Fruit fly (Drosophila melanogaster) whole organism, embryonic: Measurements from ENCODE around the gene Rbfox1.

Experiments
- Atf6 ChIP-seq: fragments of 200-800 bp; sonication (Bioruptor generic); IDR thresholded peaks from 2 replicates; pipeline ENCODE4 v1.3.6; 2022; ENCODE audit warnings: missing biosample characterization, missing genetic modification characterization
- CG10209 ChIP-seq: fragments of 200-800 bp; sonication (Bioruptor generic); optimal IDR thresholded peaks from 3 replicates; lab custom pipeline; 2017; ENCODE audit warnings: missing biosample characterization, mild to moderate bottlenecking, missing genetic modification characterization, missing genetic modification reagents
- CG10462 ChIP-seq: fragments of 200-800 bp; sonication (Bioruptor generic); optimal IDR thresholded peaks from 2 replicates; lab custom pipeline; 2016; ENCODE audit warnings: missing biosample characterization, missing genetic modification characterization
- CG10543 ChIP-seq: fragments of 200-800 bp; sonication (Bioruptor generic); optimal IDR thresholded peaks from 3 replicates; lab custom pipeline; 2017; ENCODE audit warnings: missing biosample characterization, mild to moderate bottlenecking, missing genetic modification characterization, moderate library complexity
- CG12071 ChIP-seq: fragments of 200-800 bp; sonication (Bioruptor generic); optimal IDR thresholded peaks from 3 replicates; lab custom pipeline; 2018; ENCODE audit warnings: missing biosample characterization, mild to moderate bottlenecking, missing genetic modification characterization
- CG12104 ChIP-seq: fragments of 200-800 bp; sonication (Bioruptor generic); optimal IDR thresholded peaks from 3 replicates; lab custom pipeline; 2016; ENCODE audit warnings: missing biosample characterization, missing genetic modification characterization
- CG15269 ChIP-seq: fragments of 200-800 bp; sonication (Bioruptor generic); optimal IDR thresholded peaks from 2 replicates; lab custom pipeline; 2018; ENCODE audit warnings: missing biosample characterization, mild to moderate bottlenecking, missing genetic modification characterization, moderate library complexity
- CG17829 ChIP-seq: fragments of 200-800 bp; optimal IDR thresholded peaks from 2 replicates; lab custom pipeline; 2019; ENCODE audit warnings: missing biosample characterization, mild to moderate bottlenecking, missing genetic modification characterization, moderate library complexity
- CG18262 ChIP-seq: fragments of 200-800 bp; optimal IDR thresholded peaks from 3 replicates; lab custom pipeline; 2019; ENCODE audit warnings: missing biosample characterization, mild to moderate bottlenecking, missing genetic modification characterization, moderate library complexity
- CG18476 ChIP-seq: fragments of 200-800 bp; sonication (Bioruptor generic); optimal IDR thresholded peaks from 2 replicates; lab custom pipeline; 2016; ENCODE audit warnings: missing biosample characterization, mild to moderate bottlenecking, missing genetic modification characterization
- CG3065 ChIP-seq: fragments of 200-800 bp; sonication (Bioruptor generic); optimal IDR thresholded peaks from 2 replicates; lab custom pipeline; 2016; ENCODE audit warnings: missing biosample characterization, missing genetic modification characterization
- CG31365 ChIP-seq: fragments of 200-800 bp; sonication (Bioruptor generic); optimal IDR thresholded peaks from 2 replicates; lab custom pipeline; 2018; ENCODE audit warnings: missing biosample characterization, mild to moderate bottlenecking, missing genetic modification characterization
- CG32772 ChIP-seq: fragments of 200-800 bp; sonication (Bioruptor generic); IDR thresholded peaks from 2 replicates; pipeline ENCODE4 v1.3.6; 2022; ENCODE audit warnings: missing biosample characterization, missing genetic modification characterization
- CG3281 ChIP-seq: fragments of 200-800 bp; sonication (Bioruptor generic); optimal IDR thresholded peaks from 3 replicates; lab custom pipeline; 2017; ENCODE audit warnings: missing biosample characterization, mild to moderate bottlenecking, missing genetic modification characterization
- CG3847 ChIP-seq: fragments of 200-800 bp; sonication (Bioruptor generic); IDR thresholded peaks from 2 replicates; pipeline ENCODE4 v1.3.6; 2022; ENCODE audit warnings: missing biosample characterization, missing genetic modification characterization
- CG4328 ChIP-seq: fragments of 200-800 bp; sonication (Bioruptor generic); optimal IDR thresholded peaks from 3 replicates; lab custom pipeline; 2017; ENCODE audit warnings: missing biosample characterization, missing genetic modification reagents, missing genetic modification characterization
- CG6689 ChIP-seq: fragments of 200-800 bp; sonication (Bioruptor generic); IDR thresholded peaks from 2 replicates; pipeline ENCODE4 v1.3.6; 2022; ENCODE audit warnings: missing biosample characterization, missing genetic modification characterization
- CG7271 ChIP-seq: fragments of 200-800 bp; sonication (Bioruptor generic); optimal IDR thresholded peaks from 2 replicates; lab custom pipeline; 2018; ENCODE audit warnings: missing biosample characterization, mild to moderate bottlenecking, missing genetic modification characterization, moderate library complexity
- CG8089 ChIP-seq: fragments of 200-800 bp; sonication (Bioruptor generic); optimal IDR thresholded peaks from 3 replicates; lab custom pipeline; 2016; ENCODE audit warnings: missing biosample characterization, missing genetic modification characterization
- CG8281 ChIP-seq: fragments of 200-800 bp; sonication (Bioruptor generic); optimal IDR thresholded peaks from 2 replicates; lab custom pipeline; 2018; ENCODE audit warnings: missing biosample characterization, mild to moderate bottlenecking, missing genetic modification characterization, moderate library complexity
- CG8388 ChIP-seq: fragments of 200-800 bp; sonication (Bioruptor generic); optimal IDR thresholded peaks from 2 replicates; lab custom pipeline; 2019; ENCODE audit warnings: missing biosample characterization, mild to moderate bottlenecking, missing genetic modification characterization, moderate library complexity
- Camta ChIP-seq: fragments of 200-800 bp; sonication (Bioruptor generic); optimal IDR thresholded peaks from 2 replicates; lab custom pipeline; 2016; ENCODE audit warnings: missing biosample characterization, missing genetic modification characterization
- Dip2 ChIP-seq: fragments of 200-800 bp; sonication (Bioruptor generic); IDR thresholded peaks from 2 replicates; pipeline ENCODE4 v1.3.6; 2022; ENCODE audit warnings: missing biosample characterization, missing genetic modification characterization
- HLH54F ChIP-seq: fragments of 200-800 bp; sonication (Bioruptor generic); optimal IDR thresholded peaks from 3 replicates; lab custom pipeline; 2016; ENCODE audit warnings: missing biosample characterization, missing genetic modification characterization
- Hey ChIP-seq: fragments of 200-800 bp; sonication (Bioruptor generic); optimal IDR thresholded peaks from 3 replicates; lab custom pipeline; 2018; ENCODE audit warnings: missing biosample characterization, mild to moderate bottlenecking, missing genetic modification characterization
- HmgZ ChIP-seq: fragments of 200-800 bp; sonication (Bioruptor generic); optimal IDR thresholded peaks from 2 replicates; lab custom pipeline; 2018; ENCODE audit warnings: missing biosample characterization, mild to moderate bottlenecking, missing genetic modification characterization
- Hr51 ChIP-seq, 2 experiments: fragments of 200-800 bp; sonication (Bioruptor generic); optimal IDR thresholded peaks; 2 replicates in 1 of 2; 3 replicates in 1 of 2; lab custom pipeline; 2016 to 2018; ENCODE audit warnings: missing biosample characterization in 2 of 2, missing genetic modification characterization in 2 of 2, mild to moderate bottlenecking in 1 of 2, moderate library complexity in 1 of 2
- Nf-YA ChIP-seq: fragments of 200-800 bp; sonication (Bioruptor generic); IDR thresholded peaks from 2 replicates; pipeline ENCODE4 v1.3.6; 2022; ENCODE audit warnings: missing biosample characterization, missing genetic modification characterization
- Nf-YB ChIP-seq: fragments of 200-800 bp; sonication (Bioruptor generic); optimal IDR thresholded peaks from 3 replicates; lab custom pipeline; 2019; ENCODE audit warnings: missing biosample characterization, mild to moderate bottlenecking, missing genetic modification characterization, moderate library complexity
- Sry-δ ChIP-seq: fragments of 200-800 bp; sonication (Bioruptor generic); optimal IDR thresholded peaks from 2 replicates; lab custom pipeline; 2016; ENCODE audit warnings: missing biosample characterization, missing genetic modification characterization
- Tbp ChIP-seq: fragments of >200 bp; optimal IDR thresholded peaks from 2 replicates; lab custom pipeline; 2018; ENCODE audit warnings: missing biosample characterization, missing genetic modification characterization
- Trl ChIP-seq, 3 experiments: fragments of >200 bp in 2 of 3; fragments of 200-800 bp in 1 of 3; sonication (Bioruptor generic) in 1 of 3; optimal IDR thresholded peaks; 2 replicates in 1 of 3; 3 replicates in 2 of 3; lab custom pipeline; 2016 to 2017; ENCODE audit warnings: missing biosample characterization in 1 of 3, missing genetic modification characterization in 1 of 3
- Xbp1 ChIP-seq: fragments of 200-800 bp; sonication (Bioruptor generic); optimal IDR thresholded peaks from 3 replicates; lab custom pipeline; 2016; ENCODE audit warnings: missing biosample characterization, mild to moderate bottlenecking, missing genetic modification characterization
- bab2 ChIP-seq: fragments of 200-800 bp; sonication (Bioruptor generic); optimal IDR thresholded peaks from 2 replicates; lab custom pipeline; 2016; ENCODE audit warnings: missing biosample characterization, missing genetic modification characterization
- caup ChIP-seq: fragments of 200-800 bp; sonication (Bioruptor generic); optimal IDR thresholded peaks from 3 replicates; lab custom pipeline; 2017; ENCODE audit warnings: missing biosample characterization, mild to moderate bottlenecking, missing genetic modification characterization, moderate library complexity; ENCODE audit not compliant: severe bottlenecking
- crp ChIP-seq, 2 experiments: fragments of 200-800 bp; sonication (Bioruptor generic); optimal IDR thresholded peaks; 2 replicates in 1 of 2; 3 replicates in 1 of 2; lab custom pipeline; 2017; ENCODE audit warnings: missing biosample characterization in 2 of 2, missing genetic modification characterization in 2 of 2, mild to moderate bottlenecking in 1 of 2, moderate library complexity in 1 of 2
- da ChIP-seq: fragments of 200-800 bp; sonication (Bioruptor generic); optimal IDR thresholded peaks from 2 replicates; lab custom pipeline; 2016; ENCODE audit warnings: missing biosample characterization, missing genetic modification characterization
- en ChIP-seq: fragments of 200-800 bp; sonication (Bioruptor generic); optimal IDR thresholded peaks from 2 replicates; lab custom pipeline; 2016; ENCODE audit warnings: missing biosample characterization, missing genetic modification characterization
- esg ChIP-seq: fragments of 200-800 bp; sonication (Bioruptor generic); conservative IDR thresholded peaks from 2 replicates; pipeline ENCODE4 v1.3.6; 2022; ENCODE audit warnings: missing biosample characterization, missing genetic modification characterization
- grn ChIP-seq: fragments of 200-800 bp; sonication (Bioruptor generic); optimal IDR thresholded peaks from 3 replicates; lab custom pipeline; 2017; ENCODE audit warnings: missing biosample characterization, missing genetic modification characterization
- lola ChIP-seq, 3 experiments: fragments of >200 bp in 2 of 3; fragments of 200-800 bp in 1 of 3; sonication (Bioruptor generic) in 1 of 3; optimal IDR thresholded peaks; 2 replicates each; lab custom pipeline; 2017 to 2019; ENCODE audit warnings: missing biosample characterization in 3 of 3, missing genetic modification characterization in 3 of 3, mild to moderate bottlenecking in 1 of 3, moderate library complexity in 1 of 3
- otp ChIP-seq: fragments of 200-800 bp; sonication (Bioruptor generic); IDR thresholded peaks from 3 replicates; pipeline ENCODE4, ENCODE4 v1.3.6; 2022; ENCODE audit warnings: missing biosample characterization, missing genetic modification characterization
- pnt ChIP-seq: fragments of 200-800 bp; sonication (Bioruptor generic); optimal IDR thresholded peaks from 3 replicates; lab custom pipeline; 2016; ENCODE audit warnings: missing biosample characterization, missing genetic modification characterization
- prd ChIP-seq, 3 experiments: fragments of >200 bp in 2 of 3; fragments of 200-800 bp in 1 of 3; sonication (Bioruptor generic) in 1 of 3; optimal IDR thresholded peaks in 2 of 3; IDR thresholded peaks in 1 of 3; 2 replicates in 2 of 3; 3 replicates in 1 of 3; pipeline versions ENCODE4 v1.3.6 to Lab custom; 2017 to 2022; ENCODE audit warnings: missing biosample characterization in 1 of 3, missing genetic modification characterization in 1 of 3
- sens-2 ChIP-seq: fragments of 200-800 bp; sonication (Bioruptor generic); IDR thresholded peaks from 2 replicates; pipeline ENCODE4 v1.3.6; 2022; ENCODE audit warnings: missing biosample characterization, missing genetic modification characterization
- shn ChIP-seq: fragments of 200-800 bp; sonication (Bioruptor generic); optimal IDR thresholded peaks from 3 replicates; lab custom pipeline; 2016; ENCODE audit warnings: missing biosample characterization, missing genetic modification characterization
- slp2 ChIP-seq: fragments of 200-800 bp; sonication (Bioruptor generic); optimal IDR thresholded peaks from 2 replicates; lab custom pipeline; 2016; ENCODE audit warnings: missing biosample characterization, missing genetic modification characterization
- vfl ChIP-seq: fragments of 200-800 bp; sonication (Bioruptor generic); optimal IDR thresholded peaks from 2 replicates; lab custom pipeline; 2016; ENCODE audit warnings: missing biosample characterization, missing genetic modification characterization
- vvl ChIP-seq: fragments of 200-800 bp; sonication (Bioruptor generic); IDR thresholded peaks from 2 replicates; pipeline ENCODE4 v1.3.6; 2022; ENCODE audit warnings: missing biosample characterization, missing genetic modification characterization

Rbfox1 gene

DNA sequence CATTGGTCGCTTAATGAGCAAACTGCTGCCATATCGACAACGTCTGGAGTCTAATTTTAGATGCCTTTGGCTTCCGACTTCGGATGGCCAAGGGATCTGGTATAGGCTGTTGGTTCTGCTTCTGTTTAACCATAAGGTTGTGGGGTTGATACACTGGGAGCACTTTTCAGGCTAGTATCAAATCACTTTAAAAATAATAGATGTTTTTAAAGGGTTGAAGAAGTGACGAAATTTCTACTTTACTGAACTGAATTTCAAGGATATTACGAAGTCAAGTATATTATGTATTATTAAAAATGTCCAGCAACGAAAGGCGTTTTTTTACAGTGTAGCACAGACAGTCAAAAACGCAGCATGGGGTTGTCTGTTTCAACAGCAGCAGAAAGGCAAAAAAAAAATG is 73.3 kb downstream of the Rbfox1 start (continued):
- no peak for TF ChIP-seq vfl
- peak; percentile 77 for TF ChIP-seq CG12104 (GFP tag; lab: Kevin White, UChicago)
- TF ChIP-seq Hr51 (GFP tag; optimal IDR thresholded peaks at IDR 0.05; lab: Kevin White, UChicago) = peak; percentile 33 to 80
- peak; percentile 81 for TF ChIP-seq CG3281
- TF ChIP-seq Nf-YA (GFP tag; lab: Robert Waterston, UW) = peak; percentile 70
- TF ChIP-seq en = peak; percentile 39
- peak; percentile 87 for TF ChIP-seq CG32772
- TF ChIP-seq bab2 (GFP tag; lab: Kevin White, UChicago) = peak; percentile 84
- no peak for TF ChIP-seq prd (optimal IDR thresholded peaks at IDR 0.05; lab: Kevin White, UChicago)
- peak; percentile 94 for TF ChIP-seq prd (GFP tag; IDR thresholded peaks at IDR 0.05; lab: Robert Waterston, UW)
- peak; percentile 46 for TF ChIP-seq HmgZ (tag; lab: Kevin White, UChicago)
- peak; percentile 51 for TF ChIP-seq CG8281
- peak in 1 of 2 experiments; percentile 18 for TF ChIP-seq crp (GFP tag; optimal IDR thresholded peaks at IDR 0.05; lab: Kevin White, UChicago)
- TF ChIP-seq slp2 (GFP tag; lab: Kevin White, UChicago) = peak; percentile 60
- peak; percentile 77 for TF ChIP-seq pnt (GFP tag; lab: Kevin White, UChicago)
- no peak for TF ChIP-seq Hey (tag; lab: Kevin White, UChicago)
- TF ChIP-seq Tbp (GFP tag; lab: Kevin White, UChicago) = no peak
- TF ChIP-seq CG12071 (GFP tag; lab: Kevin White, UChicago) = peak; percentile 82
- peak; percentile 57; the same call in 1 of the 2 replicates for TF ChIP-seq sens-2 (GFP tag; lab: Robert Waterston, UW)
- peak; percentile 64 for TF ChIP-seq CG31365 (tag; lab: Kevin White, UChicago)
- TF ChIP-seq CG10543 (GFP tag; lab: Kevin White, UChicago) = peak; percentile 35
- TF ChIP-seq CG4328 (GFP tag; lab: Kevin White, UChicago) = peak; percentile 33
- peak; percentile 68 for TF ChIP-seq CG8089 (GFP tag; lab: Kevin White, UChicago)
- TF ChIP-seq da (GFP tag; lab: Kevin White, UChicago) = peak; percentile 56
- TF ChIP-seq grn (GFP tag; lab: Kevin White, UChicago) = no peak
- TF ChIP-seq Sry-δ (GFP tag; lab: Kevin White, UChicago) = peak; percentile 47
- TF ChIP-seq Nf-YB (GFP tag; lab: Kevin White, UChicago) = peak; percentile 56
- peak; percentile 77 for TF ChIP-seq CG6689 (GFP tag; lab: Robert Waterston, UW)
- peak; percentile 49 for TF ChIP-seq HLH54F (GFP tag; lab: Kevin White, UChicago)
- TF ChIP-seq Camta (GFP tag; lab: Kevin White, UChicago) = peak; percentile 74
- TF ChIP-seq shn (GFP tag; lab: Kevin White, UChicago) = peak; percentile 43
- TF ChIP-seq CG3847 (GFP tag; lab: Robert Waterston, UW) = peak; percentile 71
- peak; percentile 79 for TF ChIP-seq otp (GFP tag; lab: Robert Waterston, UW)
- TF ChIP-seq esg (GFP tag; lab: Robert Waterston, UW) = peak; percentile 74
- TF ChIP-seq CG7271 (tag; lab: Kevin White, UChicago) = peak; percentile 51
- TF ChIP-seq Xbp1 (GFP tag; lab: Kevin White, UChicago) = peak; percentile 83
- TF ChIP-seq CG18262 (tag; lab: Kevin White, UChicago) = peak; percentile 94
- peak; percentile 75 for TF ChIP-seq CG18476 (GFP tag; lab: Kevin White, UChicago)
- TF ChIP-seq lola (GFP tag; optimal IDR thresholded peaks at IDR 0.05; lab: Kevin White, UChicago) = peak in 1 of 3 experiments; percentile 84
- TF ChIP-seq CG10462 = peak; percentile 48
- peak; percentile 88 for TF ChIP-seq CG8388 (GFP tag; lab: Kevin White, UChicago)
- TF ChIP-seq CG15269 (tag; lab: Kevin White, UChicago) = peak; percentile 80
- TF ChIP-seq caup = peak; percentile 78
- TF ChIP-seq CG3065 (GFP tag; lab: Kevin White, UChicago) = peak; percentile 41
- peak; percentile 94 for TF ChIP-seq CG17829 (tag; lab: Kevin White, UChicago)
- no peak for TF ChIP-seq Dip2 (GFP tag; lab: Robert Waterston, UW)
- TF ChIP-seq Atf6 (GFP tag; lab: Robert Waterston, UW) = peak; percentile 67
- peak; percentile 81 for TF ChIP-seq CG10209 (GFP tag; lab: Kevin White, UChicago)
- no peak for TF ChIP-seq Trl (optimal IDR thresholded peaks at IDR 0.05; lab: Kevin White, UChicago)
- TF ChIP-seq Trl (GFP tag; optimal IDR thresholded peaks at IDR 0.05; lab: Kevin White, UChicago) = peak; percentile 75
- TF ChIP-seq vvl (GFP tag; lab: Robert Waterston, UW) = peak; percentile 94
